Fruit fly (Drosophila melanogaster): Measurements from ENCODE around the gene mei-41.

mei-41 gene

DNA sequence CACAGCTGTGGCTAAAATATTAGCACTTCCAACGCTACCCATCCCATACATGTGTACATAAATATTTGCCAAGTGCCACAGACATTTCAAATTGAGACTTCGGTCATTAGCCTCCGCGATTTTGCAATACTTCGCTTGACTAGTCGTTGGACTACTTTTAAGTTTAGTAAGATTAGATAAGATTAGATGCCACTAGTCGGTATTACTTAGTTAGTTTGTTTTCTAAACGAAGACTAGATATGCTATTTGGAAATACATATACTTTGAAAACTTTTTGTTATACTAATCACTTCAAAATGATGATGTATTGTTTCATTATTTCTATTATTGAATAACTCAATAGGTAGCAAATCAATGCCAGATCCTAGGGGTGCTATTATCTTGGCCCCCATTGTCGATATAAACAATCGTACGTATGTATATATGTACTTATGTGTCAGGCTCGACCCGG, 5.5 kb upstream of the mei-41 start (continued):
- TF ChIP-seq ro (GFP tag; IDR thresholded peaks at IDR 0.05), result no peak
- no peak for TF ChIP-seq H15 (GFP tag; IDR thresholded peaks at IDR 0.05)
- TF ChIP-seq pfk (GFP tag; optimal IDR thresholded peaks at IDR 0.05), result no peak
- TF ChIP-seq H2.0 (GFP tag; IDR thresholded peaks at IDR 0.05), result no peak
- peak; percentile 44 for TF ChIP-seq CG9727 (GFP tag; optimal IDR thresholded peaks at IDR 0.05)
- no peak for TF ChIP-seq gsb (GFP tag; IDR thresholded peaks at IDR 0.05)
- TF ChIP-seq esg (GFP tag; conservative IDR thresholded peaks at IDR 0.05), result no peak
- no peak for TF ChIP-seq CG15073 (GFP tag; optimal IDR thresholded peaks at IDR 0.05)
- TF ChIP-seq jing (GFP tag; optimal IDR thresholded peaks at IDR 0.05), result no peak
- TF ChIP-seq sim (GFP tag; IDR thresholded peaks at IDR 0.05), result 0 out of 2 replicates have a peak, but pooled peaks have one; percentile 17
- no peak for TF ChIP-seq CG4820 (GFP tag; optimal IDR thresholded peaks at IDR 0.05)
- peak; percentile 29 to 47 for TF ChIP-seq Hr51 (GFP tag; optimal IDR thresholded peaks at IDR 0.05)
- TF ChIP-seq CG31388 (GFP tag; optimal IDR thresholded peaks at IDR 0.05), result no peak
- TF ChIP-seq so (GFP tag; IDR thresholded peaks at IDR 0.05), result no peak
- TF ChIP-seq Mes4 (GFP tag; optimal IDR thresholded peaks at IDR 0.05), result no peak
- 0 out of 2 replicates have a peak, but pooled peaks have one; percentile 15 for TF ChIP-seq stc (GFP tag; IDR thresholded peaks at IDR 0.05)
- TF ChIP-seq Hmr (GFP tag; optimal IDR thresholded peaks at IDR 0.05), result peak; percentile 50
- no peak for TF ChIP-seq CG14965 (GFP tag; optimal IDR thresholded peaks at IDR 0.05; ENCODE audit: borderline replicate concordance)
- TF ChIP-seq sisA (GFP tag; IDR thresholded peaks at IDR 0.05), result no peak
- TF ChIP-seq CG7271 (tag; optimal IDR thresholded peaks at IDR 0.05), result no peak
- TF ChIP-seq wdn (GFP tag; IDR thresholded peaks at IDR 0.05), result no peak
- no peak for TF ChIP-seq Six4 (GFP tag; optimal IDR thresholded peaks at IDR 0.05)
- peak; percentile 4 for TF ChIP-seq CG10147 (GFP tag; optimal IDR thresholded peaks at IDR 0.05)
- TF ChIP-seq E2f1 (GFP tag; IDR thresholded peaks at IDR 0.05), result 0 out of 2 replicates have a peak, but pooled peaks have one; percentile 17
- TF ChIP-seq chif (GFP tag; optimal IDR thresholded peaks at IDR 0.05), result no peak
- no peak for TF ChIP-seq YL-1 (GFP tag; optimal IDR thresholded peaks at IDR 0.05)
- TF ChIP-seq CG2120 (GFP tag; optimal IDR thresholded peaks at IDR 0.05), result peak; percentile 63
- no peak for TF ChIP-seq ken (GFP tag; IDR thresholded peaks at IDR 0.05)
- no peak for TF ChIP-seq tll (GFP tag; optimal IDR thresholded peaks at IDR 0.05)
- TF ChIP-seq slbo (GFP tag; IDR thresholded peaks at IDR 0.05), result peak; percentile 47; the same call in 1 of the 2 replicates
- no peak for TF ChIP-seq Usf (GFP tag; optimal IDR thresholded peaks at IDR 0.05)
- peak; percentile 47 for TF ChIP-seq CG32532 (GFP tag; IDR thresholded peaks at IDR 0.05)
- no peak for TF ChIP-seq insv (GFP tag; optimal IDR thresholded peaks at IDR 0.05)
- no peak for TF ChIP-seq CG17612 (GFP tag; IDR thresholded peaks at IDR 0.05)
- no peak for TF ChIP-seq Bteb2 (GFP tag; optimal IDR thresholded peaks at IDR 0.05)
- no peak for TF ChIP-seq CG10654 (GFP tag; optimal IDR thresholded peaks at IDR 0.05)
- peak; percentile 19 for TF ChIP-seq ind (GFP tag; optimal IDR thresholded peaks at IDR 0.05)
- TF ChIP-seq CG17829 (tag; optimal IDR thresholded peaks at IDR 0.05), result peak; percentile 26
- no peak for TF ChIP-seq CG30020 (tag; optimal IDR thresholded peaks at IDR 0.05)
- no peak for TF ChIP-seq CG2202 (tag; optimal IDR thresholded peaks at IDR 0.05)
- no peak for TF ChIP-seq CG12071 (GFP tag; optimal IDR thresholded peaks at IDR 0.05)
- no peak for TF ChIP-seq CG13287 (GFP tag; IDR thresholded peaks at IDR 0.05; ENCODE audit: partially characterized antibody)
- no peak for TF ChIP-seq CG3726 (GFP tag; IDR thresholded peaks at IDR 0.05)
- peak; percentile 21 for TF ChIP-seq HLH54F (GFP tag; optimal IDR thresholded peaks at IDR 0.05)
- no peak for TF ChIP-seq CG9876 (GFP tag; optimal IDR thresholded peaks at IDR 0.05)
- TF ChIP-seq CG10209 (GFP tag; optimal IDR thresholded peaks at IDR 0.05), result peak; percentile 54
- TF ChIP-seq CG4617 (GFP tag; optimal IDR thresholded peaks at IDR 0.05; ENCODE audit: borderline replicate concordance), result no peak
- peak; percentile 19 for TF ChIP-seq nerfin-1 (tag; optimal IDR thresholded peaks at IDR 0.05)
- peak; percentile 35 for TF ChIP-seq bcd (GFP tag; optimal IDR thresholded peaks at IDR 0.05)
- TF ChIP-seq al (GFP tag; IDR thresholded peaks at IDR 0.05), result no peak
- TF ChIP-seq unpg (GFP tag; optimal IDR thresholded peaks at IDR 0.05), result peak; percentile 27

All from whole organism, embryonic.